Worm (Caenorhabditis elegans) whole organism, young adult: Measurements from ENCODE around the gene csa-1.

ENCODE experiments used
- B0035.1 ChIP-seq: sonication (generic microtip); optimal IDR thresholded peaks from 2 replicates; lab custom pipeline; 2016; ENCODE audit warnings: missing genetic modification characterization, mild to moderate bottlenecking, missing compliant biosample characterization, missing genotype, missing genetic modification reagents
- B0336.3 ChIP-seq: fragments of 200-800 bp; sonication (Bioruptor generic); IDR thresholded peaks from 2 replicates; pipeline ENCODE4 v1.3.6; 2022; ENCODE audit warnings: missing genetic modification characterization, missing compliant biosample characterization
- C06A6.2 ChIP-seq: fragments of 200-800 bp; sonication (Bioruptor generic); conservative IDR thresholded peaks from 2 replicates; pipeline ENCODE4 v1.3.6; 2022; ENCODE audit warnings: missing genetic modification characterization, missing compliant biosample characterization
- C17E4.6 ChIP-seq: fragments of 200-800 bp; sonication (Bioruptor generic); IDR thresholded peaks from 2 replicates; pipeline ENCODE4 v1.3.6; 2022; ENCODE audit warnings: missing genetic modification reagents, missing genetic modification characterization, missing compliant biosample characterization
- F10E7.11 ChIP-seq: sonication (generic microtip); optimal IDR thresholded peaks from 2 replicates; lab custom pipeline; 2017; ENCODE audit warnings: mild to moderate bottlenecking, missing genetic modification characterization, moderate library complexity, missing compliant biosample characterization
- F33H1.4 ChIP-seq: fragments of 200-800 bp; sonication (Bioruptor generic); IDR thresholded peaks from 2 replicates; pipeline ENCODE4 v1.3.6; 2022; ENCODE audit warnings: missing genetic modification reagents, missing genetic modification characterization, missing compliant biosample characterization
- F37B4.10 ChIP-seq: fragments of 200-800 bp; sonication (Bioruptor generic); IDR thresholded peaks from 2 replicates; pipeline ENCODE4 v1.3.6; 2022; ENCODE audit warnings: missing genetic modification characterization, missing compliant biosample characterization
- F39B2.1 ChIP-seq: fragments of 200-800 bp; sonication (Bioruptor generic); IDR thresholded peaks from 2 replicates; pipeline ENCODE4 v1.3.6; 2022; ENCODE audit warnings: missing genetic modification reagents, missing genetic modification characterization, missing compliant biosample characterization
- F52B5.7 ChIP-seq: sonication (generic microtip); optimal IDR thresholded peaks from 2 replicates; lab custom pipeline; 2016; ENCODE audit warnings: mild to moderate bottlenecking, missing genetic modification characterization, missing compliant biosample characterization
- F57A8.1 ChIP-seq: fragments of 200-800 bp; sonication (Bioruptor generic); optimal IDR thresholded peaks from 2 replicates; lab custom pipeline; 2018; ENCODE audit warnings: mild to moderate bottlenecking, missing genetic modification characterization, moderate library complexity, missing compliant biosample characterization
- Y53G8AR.9 ChIP-seq: fragments of 200-800 bp; sonication (Bioruptor generic); conservative IDR thresholded peaks from 2 replicates; pipeline ENCODE4 v1.3.6; 2022; ENCODE audit warnings: missing genetic modification reagents, missing genetic modification characterization, missing compliant biosample characterization
- Y95B8A.8 ChIP-seq: fragments of 200-800 bp; sonication (Bioruptor generic); IDR thresholded peaks from 2 replicates; pipeline ENCODE4 v1.3.6; 2022; ENCODE audit warnings: missing genetic modification reagents, missing genetic modification characterization, missing compliant biosample characterization
- ZK185.1 ChIP-seq: sonication (generic microtip); optimal IDR thresholded peaks from 2 replicates; lab custom pipeline; 2016; ENCODE audit warnings: mild to moderate bottlenecking, missing genetic modification characterization, missing compliant biosample characterization; ENCODE audit not compliant: poor library complexity, severe bottlenecking
- akir-1 ChIP-seq: fragments of 200-800 bp; sonication (Bioruptor generic); optimal IDR thresholded peaks from 2 replicates; lab custom pipeline; 2018; ENCODE audit warnings: mild to moderate bottlenecking, missing genetic modification characterization, moderate library complexity, missing compliant biosample characterization
- atf-7 ChIP-seq: sonication (generic microtip); optimal IDR thresholded peaks from 2 replicates; lab custom pipeline; 2017; ENCODE audit warnings: mild to moderate bottlenecking, missing genetic modification characterization, missing compliant biosample characterization
- ceh-27 ChIP-seq: fragments of 200-800 bp; sonication (Bioruptor generic); optimal IDR thresholded peaks from 2 replicates; lab custom pipeline; 2018; ENCODE audit warnings: mild to moderate bottlenecking, missing genetic modification characterization, moderate library complexity, missing compliant biosample characterization
- ceh-91 ChIP-seq: fragments of 200-800 bp; sonication (Bioruptor generic); IDR thresholded peaks from 2 replicates; pipeline ENCODE4 v1.3.6; 2022; ENCODE audit warnings: missing genetic modification reagents, missing genetic modification characterization, missing compliant biosample characterization
- die-1 ChIP-seq: sonication (generic microtip); optimal IDR thresholded peaks from 2 replicates; lab custom pipeline; 2016; ENCODE audit warnings: missing genotype, mild to moderate bottlenecking, missing genetic modification characterization, missing compliant biosample characterization
- dpl-1 ChIP-seq: fragments of 150-350 bp; optimal IDR thresholded peaks from 2 replicates; lab custom pipeline; 2014; ENCODE audit warnings: missing biosample characterization, missing genetic modification reagents, missing genetic modification characterization
- efl-1 ChIP-seq: fragments of 150-350 bp; optimal IDR thresholded peaks from 2 replicates; lab custom pipeline; 2014; ENCODE audit warnings: missing biosample characterization, missing genetic modification reagents, missing genetic modification characterization
- egl-18 ChIP-seq: fragments of 200-800 bp; sonication (Bioruptor generic); IDR thresholded peaks from 2 replicates; pipeline ENCODE4 v1.3.6; 2022; ENCODE audit warnings: missing genetic modification reagents, missing genetic modification characterization, missing compliant biosample characterization
- ets-4 ChIP-seq: fragments of 200-800 bp; sonication (Bioruptor generic); optimal IDR thresholded peaks from 2 replicates; lab custom pipeline; 2018; ENCODE audit warnings: mild to moderate bottlenecking, missing genetic modification characterization, missing compliant biosample characterization
- him-1 ChIP-seq: sonication (generic microtip); optimal IDR thresholded peaks from 2 replicates; lab custom pipeline; 2016; ENCODE audit warnings: missing genotype, missing genetic modification reagents, missing genetic modification characterization, missing compliant biosample characterization
- hlh-12 ChIP-seq: sonication (generic microtip); optimal IDR thresholded peaks from 2 replicates; lab custom pipeline; 2016; ENCODE audit warnings: missing genetic modification characterization, missing compliant biosample characterization
- hmg-1.2 ChIP-seq: fragments of 200-800 bp; sonication (Bioruptor generic); IDR thresholded peaks from 2 replicates; pipeline ENCODE4 v1.3.6; 2022; ENCODE audit warnings: missing genetic modification reagents, missing genetic modification characterization, missing compliant biosample characterization
- hsf-1 ChIP-seq: fragments of 200-800 bp; sonication (Bioruptor generic); IDR thresholded peaks from 2 replicates; pipeline ENCODE4 v1.3.6; 2022; ENCODE audit warnings: missing genetic modification reagents, missing genetic modification characterization, missing compliant biosample characterization
- let-607 ChIP-seq, 2 experiments: fragments of 200-800 bp in 1 of 2; sonication (Bioruptor generic) in 1 of 2; sonication (generic microtip) in 1 of 2; optimal IDR thresholded peaks; 2 replicates each; lab custom pipeline; 2016 to 2018; ENCODE audit warnings: mild to moderate bottlenecking in 2 of 2, missing compliant biosample characterization in 2 of 2, missing genetic modification characterization in 2 of 2, moderate library complexity in 2 of 2, missing genotype in 1 of 2
- lin-26 ChIP-seq: fragments of 200-800 bp; sonication (Bioruptor generic); IDR thresholded peaks from 2 replicates; pipeline ENCODE4 v1.3.6; 2022; ENCODE audit warnings: missing genetic modification reagents, missing genetic modification characterization, missing compliant biosample characterization
- lin-54 ChIP-seq: fragments of 200-800 bp; sonication (Bioruptor generic); optimal IDR thresholded peaks from 2 replicates; lab custom pipeline; 2018; ENCODE audit warnings: mild to moderate bottlenecking, missing genetic modification characterization, missing compliant biosample characterization
- lsy-27 ChIP-seq: sonication (generic microtip); optimal IDR thresholded peaks from 2 replicates; lab custom pipeline; 2017; ENCODE audit warnings: missing genetic modification characterization, mild to moderate bottlenecking, missing compliant biosample characterization, antibody characterized with exemption, missing genotype, borderline replicate concordance; ENCODE audit not compliant: insufficient read depth
- madf-10 ChIP-seq: sonication (generic microtip); optimal IDR thresholded peaks from 2 replicates; lab custom pipeline; 2016; ENCODE audit warnings: mild to moderate bottlenecking, missing genetic modification characterization, missing compliant biosample characterization
- nfya-1 ChIP-seq: sonication (generic microtip); optimal IDR thresholded peaks from 2 replicates; lab custom pipeline; 2017; ENCODE audit warnings: antibody characterized with exemption, missing compliant biosample characterization, missing genetic modification characterization, borderline replicate concordance; ENCODE audit not compliant: insufficient read depth
- nhr-179 ChIP-seq: sonication (generic microtip); optimal IDR thresholded peaks from 2 replicates; lab custom pipeline; 2016; ENCODE audit warnings: mild to moderate bottlenecking, missing genetic modification characterization, missing compliant biosample characterization
- nhr-27 ChIP-seq: fragments of 200-800 bp; sonication (Bioruptor generic); optimal IDR thresholded peaks from 2 replicates; lab custom pipeline; 2018; ENCODE audit warnings: mild to moderate bottlenecking, missing genetic modification characterization, moderate library complexity, missing compliant biosample characterization
- nhr-80 ChIP-seq: sonication (generic microtip); optimal IDR thresholded peaks from 2 replicates; lab custom pipeline; 2016; ENCODE audit warnings: missing genetic modification characterization, missing compliant biosample characterization
- rcor-1 ChIP-seq: fragments of 200-800 bp; sonication (Bioruptor generic); IDR thresholded peaks from 2 replicates; pipeline ENCODE4 v1.3.6; 2022; ENCODE audit warnings: missing genetic modification reagents, missing genetic modification characterization, missing compliant biosample characterization
- rpc-1 ChIP-seq, 2 experiments: fragments of 150-350 bp in 1 of 2; sonication (generic microtip) in 1 of 2; optimal IDR thresholded peaks; 2 replicates each; lab custom pipeline; 2014 to 2018; ENCODE audit warnings: missing biosample characterization in 1 of 2, missing genetic modification characterization in 1 of 2, missing genetic modification reagents in 1 of 2, missing genotype in 1 of 2
- snpc-1.3 ChIP-seq: sonication (generic microtip); optimal IDR thresholded peaks from 2 replicates; lab custom pipeline; 2017; ENCODE audit warnings: missing genetic modification characterization, mild to moderate bottlenecking, missing compliant biosample characterization, antibody characterized with exemption, moderate library complexity, missing genotype, missing genetic modification reagents; ENCODE audit not compliant: insufficient read depth
- snpc-4 ChIP-seq, 5 experiments: fragments of 150-350 bp in 1 of 5; sonication (generic microtip) in 4 of 5; optimal IDR thresholded peaks; 2 replicates each; lab custom pipeline; 2014 to 2018; ENCODE audit warnings: missing genetic modification characterization in 5 of 5, missing biosample characterization in 3 of 5, antibody characterized with exemption in 2 of 5, mild to moderate bottlenecking in 2 of 5, missing compliant biosample characterization in 2 of 5, missing genotype in 2 of 5, moderate library complexity in 2 of 5, missing genetic modification reagents in 1 of 5
- somi-1 ChIP-seq: fragments of 200-800 bp; sonication (Bioruptor generic); optimal IDR thresholded peaks from 2 replicates; lab custom pipeline; 2018; ENCODE audit warnings: mild to moderate bottlenecking, missing genetic modification characterization, missing compliant biosample characterization
- tbp1 ChIP-seq: fragments of 200-800 bp; sonication (Bioruptor generic); optimal IDR thresholded peaks from 2 replicates; lab custom pipeline; 2018; ENCODE audit warnings: mild to moderate bottlenecking, missing genetic modification characterization, missing compliant biosample characterization
- tbx-9 ChIP-seq: sonication (generic microtip); optimal IDR thresholded peaks from 2 replicates; lab custom pipeline; 2016; ENCODE audit warnings: borderline replicate concordance, missing genetic modification characterization, inconsistent platforms, missing compliant biosample characterization
- unc-62 ChIP-seq: fragments of 150-350 bp; optimal IDR thresholded peaks from 2 replicates; lab custom pipeline; 2014; ENCODE audit warnings: missing biosample characterization, missing genetic modification reagents, missing genetic modification characterization
- ztf-22 ChIP-seq: fragments of 200-800 bp; sonication (Bioruptor generic); optimal IDR thresholded peaks from 2 replicates; lab custom pipeline; 2018; ENCODE audit warnings: mild to moderate bottlenecking, missing genetic modification characterization, moderate library complexity, missing compliant biosample characterization
- ztf-25 ChIP-seq: fragments of 200-800 bp; sonication (Bioruptor generic); IDR thresholded peaks from 2 replicates; pipeline ENCODE4 v1.3.6; 2022; ENCODE audit warnings: missing genetic modification reagents, missing genetic modification characterization, missing compliant biosample characterization
- ztf-28 ChIP-seq: fragments of 200-800 bp; sonication (Bioruptor generic); IDR thresholded peaks from 2 replicates; pipeline ENCODE4 v1.3.6; 2022; ENCODE audit warnings: missing genetic modification reagents, missing genetic modification characterization, missing compliant biosample characterization
- ztf-3 ChIP-seq: fragments of 200-800 bp; sonication (Bioruptor generic); optimal IDR thresholded peaks from 2 replicates; lab custom pipeline; 2018; ENCODE audit warnings: mild to moderate bottlenecking, missing genetic modification characterization, missing compliant biosample characterization

Gene csa-1

DNA sequence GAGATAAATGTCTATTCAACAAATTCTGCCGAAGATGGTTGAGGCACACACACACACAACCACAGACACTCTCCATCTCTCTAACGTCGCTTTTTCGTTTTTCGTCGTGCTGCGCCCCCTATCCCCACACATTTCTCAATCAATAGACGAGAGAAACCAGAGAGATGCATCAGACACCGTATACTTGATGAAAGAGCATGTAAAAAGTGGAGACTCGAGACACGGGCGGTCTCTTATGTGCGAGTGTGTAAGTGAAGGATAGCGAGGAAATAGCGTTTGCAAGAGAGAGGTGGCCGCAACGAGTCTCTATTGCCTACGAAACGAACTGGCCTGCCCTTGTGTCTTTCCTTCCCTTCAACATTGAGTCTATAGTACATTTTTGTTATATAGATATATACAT, 36.7 kb downstream of the csa-1 start:
- TF ChIP-seq lin-26 (GFP tag; lab: Robert Waterston, UW) (peak; percentile 63), C17E4.6 (GFP tag; lab: Robert Waterston, UW) (no peak), egl-18 (GFP tag; lab: Robert Waterston, UW) (no peak), lin-54 (GFP tag; lab: Kevin White, UChicago) (peak; percentile 67), hmg-1.2 (GFP tag; lab: Robert Waterston, UW) (peak; percentile 88), F57A8.1 (GFP tag; lab: Kevin White, UChicago) (no peak), ztf-22 (GFP tag; lab: Kevin White, UChicago) (peak; percentile 40), rpc-1 (optimal IDR thresholded peaks at IDR 0.05; lab: Kevin White, UChicago) (no peak), rpc-1 (tag; optimal IDR thresholded peaks at IDR 0.05; lab: Kevin White, UChicago) (no peak), B0336.3 (peak; percentile 84; the same call in 1 of the 2 replicates), Y53G8AR.9 (GFP tag; lab: Robert Waterston, UW) (peak; percentile 81), lsy-27 (tag; lab: Kevin White, UChicago) (no peak), Y95B8A.8 (GFP tag; lab: Robert Waterston, UW) (peak; percentile 78; the same call in 1 of the 2 replicates), rcor-1 (GFP tag; lab: Robert Waterston, UW) (peak; percentile 58; the same call in 1 of the 2 replicates), tbp1 (GFP tag; lab: Kevin White, UChicago) (peak; percentile 63), ztf-25 (GFP tag; lab: Robert Waterston, UW) (no peak), snpc-1.3 (tag; lab: Kevin White, UChicago) (peak; percentile 12), F52B5.7 (tag; lab: Kevin White, UChicago) (peak; percentile 42), somi-1 (peak; percentile 73), tbx-9 (no peak), efl-1 (GFP tag; lab: Kevin White, UChicago) (no peak), akir-1 (no peak), F10E7.11 (no peak), B0035.1 (tag; lab: Kevin White, UChicago) (peak; percentile 56), unc-62 (GFP tag; lab: Kevin White, UChicago) (peak; percentile 63), ets-4 (peak; percentile 85), ceh-91 (GFP tag; lab: Robert Waterston, UW) (no peak), dpl-1 (GFP tag; lab: Kevin White, UChicago) (no peak), C06A6.2 (GFP tag; lab: Robert Waterston, UW) (peak; percentile 66), die-1 (tag; lab: Kevin White, UChicago) (peak; percentile 32), snpc-4 (GFP tag; optimal IDR thresholded peaks at IDR 0.05; lab: Kevin White, UChicago) (no peak), snpc-4 (tag; optimal IDR thresholded peaks at IDR 0.05; lab: Kevin White, UChicago) (peak; percentile 59 to 79 (median 70)), ZK185.1 (tag; lab: Kevin White, UChicago) (peak; percentile 87), nfya-1 (no peak), ceh-27 (peak; percentile 81), hlh-12 (tag; lab: Kevin White, UChicago) (no peak), hsf-1 (no peak), ztf-3 (GFP tag; lab: Kevin White, UChicago) (peak; percentile 28), F39B2.1 (no peak), nhr-27 (tag; lab: Kevin White, UChicago) (no peak), let-607 (tag; optimal IDR thresholded peaks at IDR 0.05; lab: Kevin White, UChicago) (peak; percentile 58 to 62), F37B4.10 (no peak), him-1 (no peak), nhr-80 (tag; lab: Kevin White, UChicago) (peak; percentile 98), atf-7 (tag; lab: Kevin White, UChicago) (peak; percentile 85), nhr-179 (tag; lab: Kevin White, UChicago) (no peak), madf-10 (peak; percentile 77), F33H1.4 (no peak), ztf-28 (GFP tag; lab: Robert Waterston, UW) (no peak)
